Worm (Caenorhabditis elegans) whole organism, mixed stage, embryonic: ENCODE measurements around the gene F57G4.10.

Source experiments
- nhr-237 ChIP-seq: fragments of 150-350 bp; optimal IDR thresholded peaks from 2 replicates; lab custom pipeline; 2014; ENCODE audit warnings: missing biosample characterization, missing genetic modification characterization
- snpc-4 ChIP-seq: fragments of 150-350 bp; optimal IDR thresholded peaks from 2 replicates; lab custom pipeline; 2014; ENCODE audit warnings: missing biosample characterization, missing genetic modification characterization

DNA sequence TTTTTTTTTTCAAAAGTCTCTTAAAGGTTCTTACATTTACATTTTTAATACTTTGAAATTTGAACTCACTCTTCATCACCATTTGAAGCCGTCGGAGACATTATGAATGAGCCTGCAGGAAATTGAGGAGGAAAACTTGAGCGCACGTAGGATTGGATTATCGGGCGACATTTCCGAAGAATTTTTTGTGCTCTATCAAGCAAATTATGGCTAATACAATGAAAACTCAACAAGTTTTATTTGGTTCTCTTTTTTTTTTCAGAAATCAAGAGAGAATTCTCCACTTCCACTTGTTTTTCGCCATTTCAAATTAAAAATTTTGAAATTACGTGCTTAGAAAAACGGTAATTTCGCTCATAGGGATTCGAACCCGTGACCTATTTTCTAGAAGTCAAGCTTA is 39.0 kb downstream of the F57G4.10 start, which contains the start of gene F59A1.12:
- TF ChIP-seq snpc-4 (no peak), nhr-237 (tag; lab: Kevin White, UChicago) (no peak)
